Worm (Caenorhabditis elegans): Measurements from ENCODE around the gene C25D7.9.
A peak's percentile ranks its signal among the peaks of the same experiment; 100 is the strongest.

C25D7.9 gene

DNA sequence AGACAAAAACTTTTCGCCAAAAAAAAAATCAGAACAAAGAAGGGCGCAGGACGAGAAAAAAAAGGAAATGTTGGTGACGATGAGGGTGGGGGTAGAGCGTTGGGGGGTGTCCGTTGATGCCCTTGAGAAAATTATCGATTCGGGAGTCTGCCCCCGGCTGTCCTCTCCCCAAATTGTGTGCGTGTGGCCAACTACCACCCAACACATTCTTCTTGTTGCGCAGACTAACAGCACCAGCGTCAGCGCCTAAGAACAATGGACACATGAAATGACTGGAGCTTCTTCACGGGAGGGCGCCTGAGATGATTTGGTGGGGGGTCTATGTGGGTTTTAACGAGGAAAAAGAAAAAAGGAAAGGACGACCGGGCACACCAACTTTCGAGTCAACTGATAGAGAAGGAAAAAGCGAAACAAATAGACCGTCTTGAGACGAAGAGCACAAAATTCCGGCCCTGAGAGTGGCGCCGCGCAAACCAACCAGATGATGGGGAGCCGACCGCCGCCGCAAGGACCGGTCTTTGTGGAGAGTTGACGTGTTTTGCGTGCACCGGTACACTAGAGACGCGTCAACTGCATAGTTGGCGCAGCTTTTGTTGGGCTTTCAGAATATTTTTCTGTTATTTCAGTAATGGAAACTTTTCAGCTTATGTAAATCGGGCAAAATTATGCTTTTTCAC, at the start of gene C25D7.9:
Gene C25D7.9 (plus strand): TSS at position 68 of the 677 bp plus-strand sequence.
- peak; percentile 75 for TF ChIP-seq hmg-4 (GFP tag; optimal IDR thresholded peaks at IDR 0.05)
- no peak for TF ChIP-seq tbx-37 (GFP tag; conservative IDR thresholded peaks at IDR 0.05)
- TF ChIP-seq F13C5.2 (tag; optimal IDR thresholded peaks at IDR 0.05), result peak; percentile 75

DNA sequence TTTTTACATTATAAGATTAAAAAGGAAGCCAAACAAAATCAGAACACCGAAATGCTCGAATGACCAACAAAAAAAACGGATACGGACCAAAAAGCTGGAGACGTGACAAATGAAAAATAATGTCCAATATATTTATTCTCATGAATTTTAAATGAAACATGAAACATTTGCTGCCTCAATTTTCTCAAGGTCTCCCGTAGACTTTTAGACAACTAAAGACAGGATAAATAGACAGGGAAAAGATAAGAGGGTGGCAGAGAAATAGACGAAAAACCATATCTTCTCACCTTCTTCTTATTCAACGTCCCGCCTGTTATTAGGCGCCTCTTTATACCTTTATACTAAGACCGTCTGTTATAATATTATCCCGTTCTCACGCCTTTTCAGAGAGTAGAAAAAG, 49.1 kb upstream of the C25D7.9 start:
- TF ChIP-seq scrt-1 (GFP tag; IDR thresholded peaks at IDR 0.05) (no peak), pes-1 (GFP tag; IDR thresholded peaks at IDR 0.05) (no peak), tbx-11 (GFP tag; IDR thresholded peaks at IDR 0.05) (no peak), ama-1 (optimal IDR thresholded peaks at IDR 0.05) (no peak), sea-1 (GFP tag; conservative IDR thresholded peaks at IDR 0.05) (no peak), ceh-36 (tag; optimal IDR thresholded peaks at IDR 0.05) (no peak), hmg-4 (GFP tag; optimal IDR thresholded peaks at IDR 0.05) (no peak), F13C5.2 (tag; optimal IDR thresholded peaks at IDR 0.05) (no peak), hmbx-1 (tag; optimal IDR thresholded peaks at IDR 0.05) (no peak), aly-1 (tag; optimal IDR thresholded peaks at IDR 0.05) (no peak), tra-4 (tag; optimal IDR thresholded peaks at IDR 0.05) (no peak), hnd-1 (tag; optimal IDR thresholded peaks at IDR 0.05) (no peak), ets-7 (tag; optimal IDR thresholded peaks at IDR 0.05) (no peak), flt-1 (GFP tag; IDR thresholded peaks at IDR 0.05) (no peak)

DNA sequence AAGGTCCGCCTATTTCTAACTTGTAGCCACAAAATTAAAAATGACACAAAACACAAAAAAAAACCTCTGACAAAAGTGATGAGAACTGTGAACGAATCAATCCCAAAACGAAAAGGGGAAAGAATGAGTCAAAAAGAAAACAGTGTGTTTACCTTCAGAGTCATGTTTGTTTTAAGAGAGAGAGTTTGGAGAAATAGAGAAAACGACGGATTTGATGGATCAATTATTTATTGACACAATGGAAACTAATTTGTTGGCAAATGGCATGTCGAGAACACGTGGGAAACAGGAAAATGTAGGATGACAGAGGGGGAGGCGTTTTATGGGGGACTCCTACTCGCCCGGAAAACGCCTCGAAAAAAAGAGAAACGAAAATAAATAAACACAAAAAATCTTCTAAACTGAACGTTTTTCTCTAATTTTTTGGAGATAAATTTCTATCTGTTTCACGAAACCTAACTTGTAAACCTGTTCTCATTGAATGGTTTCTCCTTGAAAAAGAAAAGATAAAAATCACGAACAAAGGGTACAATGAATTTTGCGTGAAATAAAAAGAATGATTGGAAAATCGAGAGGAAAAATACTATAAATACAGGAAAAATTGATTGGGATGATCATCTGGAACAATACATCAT, 48.0 kb upstream of the C25D7.9 start:
- TF ChIP-seq aly-1 (tag; optimal IDR thresholded peaks at IDR 0.05), result no peak
- TF ChIP-seq ama-1 (optimal IDR thresholded peaks at IDR 0.05), result no peak
- TF ChIP-seq tbx-37 (GFP tag; conservative IDR thresholded peaks at IDR 0.05), result no peak
- no peak for TF ChIP-seq hnd-1 (tag; optimal IDR thresholded peaks at IDR 0.05)
- TF ChIP-seq ceh-36 (tag; optimal IDR thresholded peaks at IDR 0.05), result no peak
- TF ChIP-seq ets-7 (tag; optimal IDR thresholded peaks at IDR 0.05), result no peak
- no peak for TF ChIP-seq B0310.2 (tag; optimal IDR thresholded peaks at IDR 0.05)
- TF ChIP-seq tra-4 (tag; optimal IDR thresholded peaks at IDR 0.05), result no peak
- TF ChIP-seq sea-1 (GFP tag; conservative IDR thresholded peaks at IDR 0.05), result no peak
- TF ChIP-seq flt-1 (GFP tag; IDR thresholded peaks at IDR 0.05), result no peak
- TF ChIP-seq hmbx-1 (tag; optimal IDR thresholded peaks at IDR 0.05), result no peak
- no peak for TF ChIP-seq hmg-4 (GFP tag; optimal IDR thresholded peaks at IDR 0.05)

DNA sequence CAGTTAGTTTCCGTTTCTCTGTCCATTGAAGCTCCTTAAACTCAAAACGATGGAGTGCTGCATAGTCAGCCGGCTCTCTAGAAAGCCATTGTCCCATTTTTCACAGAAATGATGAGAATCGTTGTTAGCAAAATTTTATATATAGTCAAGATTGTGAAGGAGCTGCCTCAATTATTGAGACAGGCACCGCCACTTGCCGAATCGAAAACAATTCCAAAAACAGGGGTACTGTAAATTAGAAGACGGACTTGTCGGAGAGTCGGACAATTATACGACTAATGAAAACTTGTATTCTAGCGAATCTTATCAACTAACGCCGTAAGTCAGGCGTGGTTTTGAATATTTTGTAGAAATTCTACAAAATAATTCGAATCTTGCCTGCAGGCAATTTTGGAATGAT, 44.7 kb upstream of the C25D7.9 start, which contains the start of gene F14H8.2:
Gene F14H8.2 (minus strand): TSS at position 101 of the 400 bp plus-strand sequence.
- TF ChIP-seq ets-7 (tag; optimal IDR thresholded peaks at IDR 0.05) (no peak), tbx-11 (GFP tag; IDR thresholded peaks at IDR 0.05) (no peak), scrt-1 (GFP tag; IDR thresholded peaks at IDR 0.05) (no peak), flt-1 (GFP tag; IDR thresholded peaks at IDR 0.05) (no peak), F13C5.2 (tag; optimal IDR thresholded peaks at IDR 0.05) (no peak), tbx-37 (GFP tag; conservative IDR thresholded peaks at IDR 0.05) (no peak), hnd-1 (tag; optimal IDR thresholded peaks at IDR 0.05) (no peak)

DNA sequence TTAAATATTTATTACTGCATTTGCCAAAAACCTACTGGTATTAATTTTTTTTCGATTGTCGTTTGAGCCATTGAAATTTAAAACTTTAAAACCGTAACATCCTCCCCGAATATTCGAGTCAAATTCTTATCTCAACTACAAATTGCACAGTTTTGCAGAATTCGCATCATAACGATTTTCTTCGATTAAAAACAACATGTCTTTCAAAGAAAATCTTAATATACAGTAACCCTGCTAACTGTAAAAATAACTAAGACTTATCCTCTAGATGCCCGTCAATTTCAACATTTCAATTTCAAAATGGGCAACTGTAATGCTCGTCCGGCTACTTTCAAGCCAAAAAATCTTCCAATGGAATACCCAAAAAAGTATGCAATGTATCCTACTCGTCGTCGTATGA, 44.2 kb upstream of the C25D7.9 start, which contains the start of gene F14H8.5:
Gene F14H8.5 (plus strand): TSS at position 301 of the 400 bp plus-strand sequence.
- no peak for TF ChIP-seq ama-1 (optimal IDR thresholded peaks at IDR 0.05)
- no peak for TF ChIP-seq ceh-13 (GFP tag; optimal IDR thresholded peaks at IDR 0.05)
- TF ChIP-seq pes-1 (GFP tag; IDR thresholded peaks at IDR 0.05), result no peak
- no peak for TF ChIP-seq scrt-1 (GFP tag; IDR thresholded peaks at IDR 0.05)
- no peak for TF ChIP-seq B0310.2 (tag; optimal IDR thresholded peaks at IDR 0.05)
- no peak for TF ChIP-seq tbx-11 (GFP tag; IDR thresholded peaks at IDR 0.05)
- no peak for TF ChIP-seq aly-1 (tag; optimal IDR thresholded peaks at IDR 0.05)
- no peak for TF ChIP-seq hmbx-1 (tag; optimal IDR thresholded peaks at IDR 0.05)
- TF ChIP-seq tra-4 (tag; optimal IDR thresholded peaks at IDR 0.05), result no peak
- no peak for TF ChIP-seq hnd-1 (tag; optimal IDR thresholded peaks at IDR 0.05)
- TF ChIP-seq ets-7 (tag; optimal IDR thresholded peaks at IDR 0.05), result no peak
- no peak for TF ChIP-seq tbx-37 (GFP tag; conservative IDR thresholded peaks at IDR 0.05)

DNA sequence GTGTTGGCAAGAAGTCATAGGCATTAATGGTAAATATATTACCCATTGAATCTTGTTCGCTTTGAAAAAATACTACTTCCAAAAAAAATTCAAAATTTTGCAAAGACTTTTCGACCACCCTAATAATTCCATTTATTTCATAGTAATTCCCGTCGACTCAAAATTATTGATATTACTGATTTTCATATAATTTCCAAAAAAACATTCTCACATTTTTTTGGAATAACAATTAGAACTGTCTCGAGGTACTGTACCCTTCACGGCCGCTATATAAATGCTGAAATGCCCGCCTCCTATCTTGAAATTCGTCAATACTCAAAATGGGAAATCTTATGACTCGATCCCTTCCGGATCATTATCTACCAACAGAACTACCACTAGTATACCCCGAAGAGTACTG, 41.4 kb upstream of the C25D7.9 start, which contains the start of gene F14H8.4:
Gene F14H8.4 (plus strand): TSS at position 301 of the 400 bp plus-strand sequence.
- no peak for TF ChIP-seq hmbx-1 (tag; optimal IDR thresholded peaks at IDR 0.05)
- no peak for TF ChIP-seq pes-1 (GFP tag; IDR thresholded peaks at IDR 0.05)
- TF ChIP-seq tbx-11 (GFP tag; IDR thresholded peaks at IDR 0.05), result no peak
- TF ChIP-seq ceh-13 (GFP tag; optimal IDR thresholded peaks at IDR 0.05), result no peak
- TF ChIP-seq B0310.2 (tag; optimal IDR thresholded peaks at IDR 0.05), result no peak
- TF ChIP-seq hnd-1 (tag; optimal IDR thresholded peaks at IDR 0.05), result no peak
- TF ChIP-seq F13C5.2 (tag; optimal IDR thresholded peaks at IDR 0.05), result no peak
- TF ChIP-seq flt-1 (GFP tag; IDR thresholded peaks at IDR 0.05), result no peak
- TF ChIP-seq aly-1 (tag; optimal IDR thresholded peaks at IDR 0.05), result no peak
- TF ChIP-seq hmg-4 (GFP tag; optimal IDR thresholded peaks at IDR 0.05), result no peak

DNA sequence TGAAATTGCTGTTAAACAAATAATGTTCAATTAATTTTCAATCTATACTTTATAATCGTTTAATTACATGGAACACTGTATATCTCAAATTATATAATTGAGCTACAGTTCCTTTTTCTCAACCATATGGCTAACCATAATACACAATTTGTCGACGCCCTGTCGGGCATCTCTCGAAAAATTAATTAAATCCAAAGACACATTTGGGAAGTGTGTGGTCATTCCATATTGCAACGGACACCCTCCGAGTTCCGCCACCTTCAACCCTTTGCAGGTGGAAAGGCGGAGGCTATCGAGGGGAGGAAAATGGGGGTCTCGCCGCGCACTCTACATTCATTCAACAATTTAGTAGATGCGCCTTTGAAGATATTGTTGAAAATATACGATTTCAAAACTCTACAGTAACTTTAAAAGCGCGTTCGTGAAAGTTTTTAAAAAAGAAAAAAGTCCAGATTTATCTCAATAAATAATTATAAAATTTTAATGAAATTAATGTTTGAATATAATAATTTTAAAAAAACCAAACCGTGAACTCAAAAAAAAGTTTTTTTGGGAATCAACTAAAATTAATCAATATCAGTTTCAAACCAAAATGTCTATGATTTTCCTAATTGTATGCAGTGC, 35.9 kb upstream of the C25D7.9 start, which contains the start of gene F14H8.8:
Gene F14H8.8 (plus strand): TSS at position 574 of the 624 bp plus-strand sequence.
- TF ChIP-seq hmg-4 (GFP tag; optimal IDR thresholded peaks at IDR 0.05) (peak; percentile 12), ceh-36 (tag; optimal IDR thresholded peaks at IDR 0.05) (peak; percentile 2), hmbx-1 (tag; optimal IDR thresholded peaks at IDR 0.05) (no peak)
